Fruit fly (Drosophila melanogaster) whole organism, wandering third instar larva: ENCODE results near the gene Trax.

ENCODE experiments used
- Abd-B ChIP-seq: fragments of >200 bp; optimal IDR thresholded peaks from 2 replicates; lab custom pipeline; 2017; ENCODE audit warnings: missing biosample characterization, missing genetic modification characterization
- CG32264 ChIP-seq: fragments of 200-800 bp; sonication (Bioruptor generic); optimal IDR thresholded peaks from 2 replicates; lab custom pipeline; 2016; ENCODE audit warnings: missing biosample characterization, missing genetic modification characterization
- CG9705 ChIP-seq: fragments of 200-800 bp; sonication (Bioruptor generic); optimal IDR thresholded peaks from 2 replicates; lab custom pipeline; 2018; ENCODE audit warnings: missing biosample characterization, mild to moderate bottlenecking, missing genetic modification characterization
- Dfd ChIP-seq: fragments of >200 bp; optimal IDR thresholded peaks from 2 replicates; lab custom pipeline; 2017; ENCODE audit warnings: missing biosample characterization, missing genetic modification characterization
- Dif ChIP-seq: fragments of 200-275, 200-300 bp; sonication (Bioruptor generic); optimal IDR thresholded peaks from 2 replicates; lab custom pipeline; 2018; ENCODE audit warnings: missing biosample characterization, missing genetic modification characterization; ENCODE audit not compliant: partially characterized antibody
- HLH106 ChIP-seq: fragments of 200-800 bp; optimal IDR thresholded peaks from 3 replicates; lab custom pipeline; 2019; ENCODE audit warnings: missing biosample characterization, mild to moderate bottlenecking, missing genetic modification characterization, moderate library complexity
- Hnf4 ChIP-seq: fragments of 200-800 bp; sonication (Bioruptor generic); optimal IDR thresholded peaks from 2 replicates; lab custom pipeline; 2016; ENCODE audit warnings: missing biosample characterization, mild to moderate bottlenecking, missing genetic modification characterization
- Hr83 ChIP-seq: fragments of 200-300 bp; sonication (Bioruptor generic); optimal IDR thresholded peaks from 2 replicates; lab custom pipeline; 2016; ENCODE audit warnings: missing biosample characterization, mild to moderate bottlenecking, missing genetic modification characterization, moderate library complexity; ENCODE audit not compliant: poor library complexity, severe bottlenecking
- Myc ChIP-seq: fragments of >200 bp; optimal IDR thresholded peaks from 2 replicates; lab custom pipeline; 2017
- N ChIP-seq: fragments of >200 bp; optimal IDR thresholded peaks from 2 replicates; lab custom pipeline; 2018; ENCODE audit warnings: missing biosample characterization, missing external identifiers, missing genetic modification characterization
- OdsH ChIP-seq: fragments of 200-800 bp; sonication (Bioruptor generic); optimal IDR thresholded peaks from 2 replicates; lab custom pipeline; 2016; ENCODE audit warnings: missing biosample characterization, mild to moderate bottlenecking, missing genetic modification characterization
- Vsx2 ChIP-seq: fragments of 200-300, 225-300 bp; sonication (Bioruptor generic); optimal IDR thresholded peaks from 2 replicates; lab custom pipeline; 2018; ENCODE audit warnings: missing biosample characterization, missing genetic modification characterization; ENCODE audit not compliant: partially characterized antibody
- br ChIP-seq: fragments of 200-800 bp; sonication (Bioruptor generic); optimal IDR thresholded peaks from 2 replicates; lab custom pipeline; 2016; ENCODE audit warnings: missing biosample characterization, missing genetic modification characterization
- brk ChIP-seq: fragments of 200-800 bp; sonication (Bioruptor generic); optimal IDR thresholded peaks from 2 replicates; lab custom pipeline; 2016; ENCODE audit warnings: missing biosample characterization, mild to moderate bottlenecking, missing genetic modification characterization
- dl ChIP-seq, 2 experiments: fragments of 175-275, 200-275 bp in 1 of 2; fragments of 200-275 bp in 1 of 2; sonication (Bioruptor generic); optimal IDR thresholded peaks; lab custom pipeline; 2018; ENCODE audit warnings: mild to moderate bottlenecking in 2 of 2, missing biosample characterization in 2 of 2, missing genetic modification characterization in 2 of 2, moderate library complexity in 2 of 2; ENCODE audit not compliant: partially characterized antibody in 2 of 2, insufficient read depth in 1 of 2
- dmrt93B ChIP-seq: fragments of 200-800 bp; sonication (Bioruptor generic); optimal IDR thresholded peaks from 2 replicates; lab custom pipeline; 2018; ENCODE audit warnings: missing biosample characterization, mild to moderate bottlenecking, missing genetic modification characterization
- dsf ChIP-seq: sonication (Bioruptor generic); optimal IDR thresholded peaks from 2 replicates; lab custom pipeline; 2016; ENCODE audit warnings: missing biosample characterization, missing genetic modification characterization, borderline replicate concordance
- ey ChIP-seq: fragments of 200-800 bp; sonication (Bioruptor generic); optimal IDR thresholded peaks from 2 replicates; lab custom pipeline; 2016; ENCODE audit warnings: missing biosample characterization, missing genetic modification characterization
- foxo ChIP-seq, 2 experiments: fragments of 200-800 bp; sonication (Bioruptor generic); optimal IDR thresholded peaks; 2 replicates in 1 of 2; 3 replicates in 1 of 2; lab custom pipeline; 2016 to 2017; ENCODE audit warnings: missing biosample characterization in 2 of 2, missing genetic modification characterization in 2 of 2
- fru ChIP-seq: fragments of 200-800 bp; sonication (Bioruptor generic); optimal IDR thresholded peaks from 3 replicates; lab custom pipeline; 2016; ENCODE audit warnings: missing biosample characterization, mild to moderate bottlenecking, missing genetic modification characterization
- jim ChIP-seq: fragments of 175-275, 200-325 bp; sonication (Bioruptor generic); optimal IDR thresholded peaks from 2 replicates; lab custom pipeline; 2016; ENCODE audit warnings: missing biosample characterization, mild to moderate bottlenecking, missing genetic modification characterization
- pan ChIP-seq: fragments of >200 bp; optimal IDR thresholded peaks from 2 replicates; lab custom pipeline; 2017
- psq ChIP-seq: fragments of 200-800 bp; sonication (Bioruptor generic); optimal IDR thresholded peaks from 3 replicates; lab custom pipeline; 2017; ENCODE audit warnings: missing biosample characterization, mild to moderate bottlenecking, missing genetic modification characterization, moderate library complexity
- rgr ChIP-seq: fragments of 200-800 bp; sonication (Bioruptor generic); optimal IDR thresholded peaks from 3 replicates; lab custom pipeline; 2016; ENCODE audit warnings: missing biosample characterization, mild to moderate bottlenecking, missing genetic modification characterization
- sage ChIP-seq: fragments of 200-800 bp; sonication (Bioruptor generic); optimal IDR thresholded peaks from 2 replicates; lab custom pipeline; 2016; ENCODE audit warnings: missing biosample characterization, mild to moderate bottlenecking, missing genetic modification characterization
- sv ChIP-seq: fragments of 200-800 bp; sonication (Bioruptor generic); optimal IDR thresholded peaks from 3 replicates; lab custom pipeline; 2016; ENCODE audit warnings: missing biosample characterization, missing genetic modification characterization
- tai ChIP-seq: sonication (Bioruptor generic); optimal IDR thresholded peaks from 2 replicates; lab custom pipeline; 2016; ENCODE audit warnings: missing biosample characterization, missing genetic modification characterization
- usp ChIP-seq: fragments of >200 bp; optimal IDR thresholded peaks from 2 replicates; lab custom pipeline; 2017; ENCODE audit warnings: missing biosample characterization, missing genetic modification characterization
- woc ChIP-seq: sonication (Bioruptor generic); optimal IDR thresholded peaks from 2 replicates; lab custom pipeline; 2016; ENCODE audit warnings: missing biosample characterization, mild to moderate bottlenecking, missing genetic modification characterization

Trax gene

DNA sequence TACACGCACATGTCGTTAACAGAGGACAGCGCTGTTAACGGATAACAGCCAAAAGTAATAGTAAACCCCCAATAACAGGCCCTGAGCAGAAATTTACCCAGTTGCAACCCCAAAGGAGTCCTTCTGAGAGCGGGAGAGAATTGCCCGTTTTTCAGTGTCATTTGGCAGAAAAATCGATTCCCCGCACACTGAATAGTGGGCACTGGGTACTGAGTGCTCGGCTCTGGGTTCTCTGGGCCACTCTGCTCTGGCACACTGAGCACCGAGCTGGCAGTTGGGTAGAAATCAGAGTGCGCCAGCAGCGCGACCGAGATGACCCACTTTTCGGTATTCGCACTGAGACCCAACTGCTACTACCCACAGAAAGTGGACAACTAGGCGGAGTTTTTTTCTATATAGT is 12.9 kb downstream of the Trax start, which contains the start of gene Rbp:
Gene Rbp, plus strand, starts transcription at position 239 of the 400 bp plus-strand sequence.
- no peak for TF ChIP-seq Dfd (GFP tag; lab: Kevin White, UChicago)
- TF ChIP-seq Dif (GFP tag; lab: Kevin White, UChicago) = peak; percentile 21
- TF ChIP-seq, all 38 proteins: peak for 1

dm6 chr3R:15375470-15375869 is 14.0 kb downstream of the Trax start:
- no peak for TF ChIP-seq OdsH
- TF ChIP-seq CG32264 (GFP tag; lab: Kevin White, UChicago) = no peak
- no peak for TF ChIP-seq usp (GFP tag; lab: Kevin White, UChicago)
- TF ChIP-seq rgr = no peak
- no peak for TF ChIP-seq fru (GFP tag; lab: Kevin White, UChicago)
- no peak for TF ChIP-seq Hr83 (GFP tag; lab: Kevin White, UChicago)
- TF ChIP-seq sv (GFP tag; lab: Kevin White, UChicago) = no peak
- no peak for TF ChIP-seq tai (GFP tag; lab: Kevin White, UChicago)
- no peak for TF ChIP-seq ey (GFP tag; lab: Kevin White, UChicago)
- TF ChIP-seq brk (GFP tag; lab: Kevin White, UChicago) = no peak
- no peak for TF ChIP-seq psq (GFP tag; lab: Kevin White, UChicago)
- TF ChIP-seq Dfd (GFP tag; lab: Kevin White, UChicago) = no peak
- no peak for TF ChIP-seq sage (GFP tag; lab: Kevin White, UChicago)
- TF ChIP-seq N = no peak
- TF ChIP-seq dl (GFP tag; optimal IDR thresholded peaks at IDR 0.05; lab: Kevin White, UChicago; ENCODE audit: insufficient read depth in 1 of 2, partially characterized antibody in 2 of 2) = no peak
- no peak for TF ChIP-seq HLH106 (tag; lab: Kevin White, UChicago)
- TF ChIP-seq Hnf4 (GFP tag; lab: Kevin White, UChicago) = no peak
- TF ChIP-seq Myc (lab: Kevin White, UChicago) = no peak

dm6 chr3R:15379071-15379470 is 17.6 kb downstream of the Trax start:
- no peak for TF ChIP-seq Abd-B (GFP tag; lab: Kevin White, UChicago)
- TF ChIP-seq ey (GFP tag; lab: Kevin White, UChicago) = no peak
- no peak for TF ChIP-seq brk (GFP tag; lab: Kevin White, UChicago)
- TF ChIP-seq pan (lab: Kevin White, UChicago) = no peak
- TF ChIP-seq dsf (GFP tag; lab: Kevin White, UChicago) = no peak
- no peak for TF ChIP-seq HLH106 (tag; lab: Kevin White, UChicago)
- TF ChIP-seq rgr = no peak
- TF ChIP-seq woc (GFP tag; lab: Kevin White, UChicago) = no peak
- no peak for TF ChIP-seq Myc (lab: Kevin White, UChicago)
- no peak for TF ChIP-seq tai (GFP tag; lab: Kevin White, UChicago)
- no peak for TF ChIP-seq Hnf4 (GFP tag; lab: Kevin White, UChicago)

- no peak for TF ChIP-seq rgr
- TF ChIP-seq CG9705 (GFP tag; lab: Kevin White, UChicago) = no peak
- no peak for TF ChIP-seq jim (GFP tag; lab: Kevin White, UChicago)
- TF ChIP-seq Vsx2 = no peak
- no peak for TF ChIP-seq Dfd (GFP tag; lab: Kevin White, UChicago)
- TF ChIP-seq Dif (GFP tag; lab: Kevin White, UChicago) = no peak
- no peak for TF ChIP-seq dmrt93B (GFP tag; lab: Kevin White, UChicago)
- TF ChIP-seq usp (GFP tag; lab: Kevin White, UChicago) = no peak
Measured at dm6 chr3R:15382851-15383250, 21.4 kb downstream of the Trax start, which contains the start of gene h-cup. Gene h-cup (minus strand): TSS chr3R:15382951.

dm6 chr3R:15393206-15393805 is 31.8 kb downstream of the Trax start:
- TF ChIP-seq foxo (GFP tag; optimal IDR thresholded peaks at IDR 0.05; lab: Kevin White, UChicago) = no peak
- peak; percentile 99 for TF ChIP-seq Dfd (GFP tag; lab: Kevin White, UChicago)
- TF ChIP-seq jim (GFP tag; lab: Kevin White, UChicago) = no peak
- TF ChIP-seq, all 38 proteins: peak for 1

DNA sequence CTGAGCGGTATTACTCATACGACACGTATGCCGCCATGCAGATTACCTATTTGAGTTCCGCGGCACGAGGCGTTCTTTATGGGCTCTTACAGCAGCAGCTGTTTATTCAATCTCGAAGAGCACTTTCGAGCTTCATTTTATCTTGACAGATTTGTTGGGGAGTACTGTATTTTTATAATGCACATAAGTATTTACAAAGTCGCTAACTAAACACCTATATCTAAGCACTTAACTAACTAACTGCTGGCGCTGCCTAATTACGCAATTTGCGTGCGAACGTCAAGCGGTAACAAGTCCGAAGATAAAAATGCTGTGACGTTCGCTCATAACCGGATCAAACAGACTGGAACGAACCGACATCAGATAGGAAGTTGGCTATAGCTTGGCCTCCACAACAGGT is 41.2 kb downstream of the Trax start:
- no peak for TF ChIP-seq pan (lab: Kevin White, UChicago)
- no peak for TF ChIP-seq br (GFP tag; lab: Kevin White, UChicago)
- TF ChIP-seq foxo (GFP tag; optimal IDR thresholded peaks at IDR 0.05; lab: Kevin White, UChicago) = no peak
- TF ChIP-seq Vsx2 = no peak
